Fruit fly (Drosophila melanogaster): ENCODE measurements around the gene CG32110.

Gene CG32110

DNA sequence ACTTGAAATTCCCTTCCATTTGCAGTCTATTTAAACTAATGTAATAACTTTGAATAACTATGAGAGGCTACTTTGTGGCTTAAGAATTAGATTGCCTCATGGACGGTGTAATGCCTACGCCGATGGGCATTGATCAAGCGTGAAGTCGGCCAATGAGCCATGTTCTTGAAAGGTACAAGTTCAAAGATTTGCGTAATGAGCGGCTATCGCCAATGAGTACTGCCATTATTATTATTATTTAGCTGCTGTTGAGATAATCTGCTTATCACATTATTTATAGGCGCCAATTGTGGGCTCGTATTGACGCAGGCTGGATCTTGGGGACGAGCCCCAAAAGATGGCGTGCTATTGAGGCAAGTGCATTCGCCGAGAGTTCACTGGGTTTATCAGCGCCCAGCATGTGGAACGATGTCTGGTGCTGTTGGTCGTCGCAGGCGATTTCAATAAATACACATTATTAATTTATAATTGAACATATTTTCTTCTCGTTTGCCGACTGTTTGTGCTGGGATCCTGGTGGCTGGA, 28.7 kb downstream of the CG32110 start (continued):
- TF ChIP-seq Side (GFP tag; optimal IDR thresholded peaks at IDR 0.05) (no peak), ems (GFP tag; optimal IDR thresholded peaks at IDR 0.05) (no peak), Ets65A (GFP tag) (peak; percentile 52), Stat92E (GFP tag; optimal IDR thresholded peaks at IDR 0.05) (no peak), Vsx1 (GFP tag; optimal IDR thresholded peaks at IDR 0.05) (no peak), CTCF (GFP tag; optimal IDR thresholded peaks at IDR 0.05) (peak; percentile 19), CG12299 (tag; optimal IDR thresholded peaks at IDR 0.05) (no peak), dimm (GFP tag; IDR thresholded peaks at IDR 0.05) (no peak), repo (GFP tag; optimal IDR thresholded peaks at IDR 0.05) (no peak), slp2 (GFP tag; optimal IDR thresholded peaks at IDR 0.05) (no peak), tll (GFP tag; optimal IDR thresholded peaks at IDR 0.05) (no peak), CG2875 (GFP tag; optimal IDR thresholded peaks at IDR 0.05) (no peak), Med (GFP tag) (peak; percentile 1), prd (optimal IDR thresholded peaks at IDR 0.05) (no peak), prd (GFP tag; IDR thresholded peaks at IDR 0.05) (no peak), gcm2 (GFP tag; optimal IDR thresholded peaks at IDR 0.05) (no peak), ranshi (GFP tag; IDR thresholded peaks at IDR 0.05) (no peak), Mes4 (GFP tag; optimal IDR thresholded peaks at IDR 0.05) (no peak), slou (GFP tag; optimal IDR thresholded peaks at IDR 0.05) (no peak), CG3163 (GFP tag; optimal IDR thresholded peaks at IDR 0.05) (no peak), CG12236 (GFP tag; optimal IDR thresholded peaks at IDR 0.05) (no peak), cwo (GFP tag; optimal IDR thresholded peaks at IDR 0.05) (no peak), Hsf (GFP tag; optimal IDR thresholded peaks at IDR 0.05) (no peak)

DNA sequence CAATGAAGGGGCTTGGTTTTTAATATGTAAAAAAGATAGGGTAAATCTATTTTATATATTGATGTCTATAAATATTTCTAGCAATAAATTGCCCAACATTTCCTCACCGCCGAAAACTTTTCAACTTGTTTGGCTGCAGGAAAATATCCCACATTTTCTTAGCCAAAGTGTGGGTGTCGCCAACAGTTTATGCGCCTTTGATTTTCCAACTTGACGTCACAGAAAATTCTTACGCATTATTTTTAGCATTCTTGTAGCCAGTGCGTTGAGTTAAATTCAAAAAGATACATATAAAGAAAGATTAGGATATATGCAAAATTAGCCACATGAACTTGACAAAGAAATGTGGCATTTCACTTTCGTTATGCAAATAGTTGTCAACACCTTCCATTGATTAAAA, 31.4 kb downstream of the CG32110 start:
- TF ChIP-seq Pdp1 (GFP tag; optimal IDR thresholded peaks at IDR 0.05) = peak in 1 of 2 experiments; percentile 59
- TF ChIP-seq ems (GFP tag; optimal IDR thresholded peaks at IDR 0.05) = no peak
- TF ChIP-seq bbx (GFP tag; IDR thresholded peaks at IDR 0.05; ENCODE audit: partially characterized antibody) = no peak
- TF ChIP-seq CG12769 (tag; optimal IDR thresholded peaks at IDR 0.05) = peak; percentile 21
- TF ChIP-seq sens (GFP tag) = peak; percentile 26
- TF ChIP-seq sd (tag; optimal IDR thresholded peaks at IDR 0.05) = peak; percentile 95

DNA sequence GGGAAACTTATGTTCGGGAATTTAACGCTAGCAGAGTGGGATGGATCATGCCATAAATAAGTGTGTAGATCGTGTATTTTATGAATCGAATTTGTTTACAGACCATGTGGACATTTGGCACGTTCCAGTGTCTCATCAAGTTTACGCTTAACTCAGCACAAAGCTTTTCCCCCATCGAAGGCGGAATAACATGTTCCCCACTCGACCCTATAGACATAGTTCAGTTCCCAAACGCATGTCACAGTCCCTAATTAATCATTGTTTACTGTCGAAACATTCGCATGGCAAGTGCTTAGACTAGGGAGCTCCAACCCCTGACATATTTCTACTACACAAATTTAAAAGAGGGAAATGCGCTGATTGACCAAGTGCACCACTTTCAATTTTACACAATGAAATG, 32.9 kb downstream of the CG32110 start:
- TF ChIP-seq zen2 (GFP tag; IDR thresholded peaks at IDR 0.05; ENCODE audit: partially characterized antibody) = no peak
- TF ChIP-seq lab (GFP tag; optimal IDR thresholded peaks at IDR 0.05) = peak; percentile 22
- TF ChIP-seq CG2199 (GFP tag; IDR thresholded peaks at IDR 0.05) = no peak
- no peak for TF ChIP-seq pho (GFP tag; optimal IDR thresholded peaks at IDR 0.05)
- TF ChIP-seq CG6813 (GFP tag; optimal IDR thresholded peaks at IDR 0.05) = peak; percentile 22
- TF ChIP-seq tll (GFP tag; optimal IDR thresholded peaks at IDR 0.05) = no peak
- TF ChIP-seq Ets65A (GFP tag) = peak; percentile 4
- TF ChIP-seq CG8290 (GFP tag; optimal IDR thresholded peaks at IDR 0.05) = no peak
- TF ChIP-seq CG8290 (tag; optimal IDR thresholded peaks at IDR 0.05) = peak in 1 of 2 experiments; percentile 33
- no peak for TF ChIP-seq H2.0 (GFP tag; IDR thresholded peaks at IDR 0.05)
- TF ChIP-seq MTF-1 (GFP tag; optimal IDR thresholded peaks at IDR 0.05; ENCODE audit: borderline replicate concordance) = no peak
- TF ChIP-seq sc (optimal IDR thresholded peaks at IDR 0.05) = no peak
- TF ChIP-seq sc (GFP tag; optimal IDR thresholded peaks at IDR 0.05) = peak; percentile 22
- no peak for TF ChIP-seq pnt (GFP tag; optimal IDR thresholded peaks at IDR 0.05)
- no peak for TF ChIP-seq CG18764 (GFP tag; optimal IDR thresholded peaks at IDR 0.05)
- TF ChIP-seq ATbp (GFP tag; optimal IDR thresholded peaks at IDR 0.05) = peak; percentile 3
- no peak for TF ChIP-seq CG10979 (tag; optimal IDR thresholded peaks at IDR 0.05)
- TF ChIP-seq Antp (GFP tag; optimal IDR thresholded peaks at IDR 0.05) = no peak
- TF ChIP-seq Asciz (GFP tag; optimal IDR thresholded peaks at IDR 0.05) = peak; percentile 34
- TF ChIP-seq ara (GFP tag; IDR thresholded peaks at IDR 0.05) = peak; percentile 48; the same call in 1 of the 2 replicates
- no peak for TF ChIP-seq kay (GFP tag; optimal IDR thresholded peaks at IDR 0.05)
- peak; percentile 59 for TF ChIP-seq CG12769 (tag; optimal IDR thresholded peaks at IDR 0.05)
- TF ChIP-seq sima (GFP tag; optimal IDR thresholded peaks at IDR 0.05) = no peak
- TF ChIP-seq slbo (GFP tag; IDR thresholded peaks at IDR 0.05) = no peak
- TF ChIP-seq CG4404 (GFP tag; IDR thresholded peaks at IDR 0.05) = no peak
- TF ChIP-seq Med (GFP tag) = peak; percentile 65

All from whole organism, embryonic.